Worm (Caenorhabditis elegans) whole organism, early embryonic: ENCODE results near the gene apt-9.

Experiments
- B0310.2 ChIP-seq: sonication (generic microtip); optimal IDR thresholded peaks from 2 replicates; lab custom pipeline; 2016; ENCODE audit warnings: mild to moderate bottlenecking, missing genetic modification characterization, missing compliant biosample characterization
- F13C5.2 ChIP-seq: sonication (generic microtip); optimal IDR thresholded peaks from 2 replicates; lab custom pipeline; 2017; ENCODE audit warnings: mild to moderate bottlenecking, missing genetic modification characterization, inconsistent platforms, missing compliant biosample characterization
- aly-1 ChIP-seq: sonication (generic microtip); optimal IDR thresholded peaks from 2 replicates; lab custom pipeline; 2016; ENCODE audit warnings: missing genetic modification characterization, missing compliant biosample characterization
- ama-1 ChIP-seq: fragments of 150-350 bp; optimal IDR thresholded peaks from 2 replicates; lab custom pipeline; 2014
- ceh-13 ChIP-seq: fragments of 200-800 bp; sonication (Bioruptor generic); optimal IDR thresholded peaks from 2 replicates; lab custom pipeline; 2018; ENCODE audit warnings: mild to moderate bottlenecking, missing genetic modification characterization, missing compliant biosample characterization
- ceh-36 ChIP-seq: sonication (generic microtip); optimal IDR thresholded peaks from 2 replicates; lab custom pipeline; 2016; ENCODE audit warnings: missing genetic modification characterization, inconsistent platforms, missing compliant biosample characterization
- ets-7 ChIP-seq: sonication (generic microtip); optimal IDR thresholded peaks from 2 replicates; lab custom pipeline; 2016; ENCODE audit warnings: missing genotype, missing genetic modification characterization, missing compliant biosample characterization
- flt-1 ChIP-seq: fragments of 200-800 bp; sonication (Bioruptor generic); IDR thresholded peaks from 2 replicates; pipeline ENCODE4 v1.3.6; 2022; ENCODE audit warnings: missing genetic modification characterization, missing compliant biosample characterization
- hmbx-1 ChIP-seq: sonication (generic microtip); optimal IDR thresholded peaks from 2 replicates; lab custom pipeline; 2016; ENCODE audit warnings: mild to moderate bottlenecking, missing genetic modification characterization, missing compliant biosample characterization
- hmg-4 ChIP-seq: fragments of 200-800 bp; sonication (Bioruptor generic); optimal IDR thresholded peaks from 2 replicates; lab custom pipeline; 2018; ENCODE audit warnings: mild to moderate bottlenecking, missing genetic modification characterization, missing compliant biosample characterization
- hnd-1 ChIP-seq: sonication (generic microtip); optimal IDR thresholded peaks from 2 replicates; lab custom pipeline; 2016; ENCODE audit warnings: missing genetic modification characterization, missing compliant biosample characterization
- pes-1 ChIP-seq: fragments of 200-800 bp; sonication (Bioruptor generic); IDR thresholded peaks from 2 replicates; pipeline ENCODE4 v1.3.6; 2022; ENCODE audit warnings: missing genetic modification reagents, missing genetic modification characterization, missing compliant biosample characterization
- scrt-1 ChIP-seq: fragments of 200-800 bp; sonication (Bioruptor generic); IDR thresholded peaks from 2 replicates; pipeline ENCODE4 v1.3.6; 2022; ENCODE audit warnings: missing genetic modification characterization, missing compliant biosample characterization
- sea-1 ChIP-seq: fragments of 200-800 bp; sonication (Bioruptor generic); conservative IDR thresholded peaks from 2 replicates; pipeline ENCODE4 v1.3.6; 2022; ENCODE audit warnings: missing genetic modification characterization, missing compliant biosample characterization
- tbx-11 ChIP-seq: fragments of 200-800 bp; sonication (Bioruptor generic); IDR thresholded peaks from 2 replicates; pipeline ENCODE4 v1.3.6; 2022; ENCODE audit warnings: missing genetic modification characterization, missing compliant biosample characterization
- tbx-37 ChIP-seq: fragments of 200-800 bp; sonication (Bioruptor generic); conservative IDR thresholded peaks from 2 replicates; pipeline ENCODE4 v1.3.6; 2022; ENCODE audit warnings: missing genetic modification reagents, missing genetic modification characterization, missing compliant biosample characterization
- tra-4 ChIP-seq: sonication (generic microtip); optimal IDR thresholded peaks from 2 replicates; lab custom pipeline; 2017; ENCODE audit warnings: missing genetic modification characterization, missing compliant biosample characterization

Gene apt-9

ce11 chrX:11088952-11089351 is 20.6 kb downstream of the apt-9 start, which contains the start of gene W04G3.11:
W04G3.11 (plus strand) TSS chrX:11089195.
- no peak for TF ChIP-seq scrt-1 (GFP tag; lab: Robert Waterston, UW)
- TF ChIP-seq ets-7 (tag; lab: Kevin White, UChicago): no peak
- TF ChIP-seq sea-1 (GFP tag; lab: Robert Waterston, UW): no peak
- TF ChIP-seq tbx-11 (GFP tag; lab: Robert Waterston, UW): no peak
- no peak for TF ChIP-seq B0310.2 (tag; lab: Kevin White, UChicago)
- no peak for TF ChIP-seq tbx-37 (GFP tag; lab: Robert Waterston, UW)
- no peak for TF ChIP-seq ceh-36 (tag; lab: Kevin White, UChicago)
- TF ChIP-seq ceh-13: no peak
- no peak for TF ChIP-seq aly-1 (tag; lab: Kevin White, UChicago)
- no peak for TF ChIP-seq hmbx-1 (tag; lab: Kevin White, UChicago)
- TF ChIP-seq tra-4 (tag; lab: Kevin White, UChicago): no peak
- no peak for TF ChIP-seq ama-1 (lab: Kevin White, UChicago)
- no peak for TF ChIP-seq hmg-4

- TF ChIP-seq F13C5.2 (tag; lab: Kevin White, UChicago) (peak; percentile 98), hmg-4 (peak; percentile 95), tbx-11 (GFP tag; lab: Robert Waterston, UW) (peak; percentile 70), ets-7 (tag; lab: Kevin White, UChicago) (no peak), tbx-37 (GFP tag; lab: Robert Waterston, UW) (peak; percentile 67), ceh-13 (peak; percentile 26), aly-1 (tag; lab: Kevin White, UChicago) (no peak), hnd-1 (tag; lab: Kevin White, UChicago) (no peak), tra-4 (tag; lab: Kevin White, UChicago) (peak; percentile 5), hmbx-1 (tag; lab: Kevin White, UChicago) (no peak), B0310.2 (tag; lab: Kevin White, UChicago) (no peak), scrt-1 (GFP tag; lab: Robert Waterston, UW) (peak; percentile 71), flt-1 (GFP tag; lab: Robert Waterston, UW) (peak; percentile 74), ama-1 (lab: Kevin White, UChicago) (no peak), pes-1 (GFP tag; lab: Robert Waterston, UW) (no peak; the same call in none of the 2 replicates), sea-1 (GFP tag; lab: Robert Waterston, UW) (peak; percentile 49; the same call in 1 of the 2 replicates), ceh-36 (tag; lab: Kevin White, UChicago) (no peak)
Observed at ce11 chrX:11093985-11094593, 25.8 kb downstream of the apt-9 start.

- no peak for TF ChIP-seq ama-1 (lab: Kevin White, UChicago)
- no peak for TF ChIP-seq hmg-4
- TF ChIP-seq ets-7 (tag; lab: Kevin White, UChicago): peak; percentile 59
- peak; percentile 85 for TF ChIP-seq tbx-11 (GFP tag; lab: Robert Waterston, UW)
- no peak; the same call in 1 of the 2 replicates for TF ChIP-seq sea-1 (GFP tag; lab: Robert Waterston, UW)
- TF ChIP-seq aly-1 (tag; lab: Kevin White, UChicago): peak; percentile 93
- TF ChIP-seq tra-4 (tag; lab: Kevin White, UChicago): peak; percentile 54
- TF ChIP-seq ceh-36 (tag; lab: Kevin White, UChicago): peak; percentile 77
- peak; percentile 51 for TF ChIP-seq hmbx-1 (tag; lab: Kevin White, UChicago)
- peak; percentile 87 for TF ChIP-seq tbx-37 (GFP tag; lab: Robert Waterston, UW)
- peak; percentile 74 for TF ChIP-seq ceh-13
- peak; percentile 67 for TF ChIP-seq hnd-1 (tag; lab: Kevin White, UChicago)
- TF ChIP-seq flt-1 (GFP tag; lab: Robert Waterston, UW): peak; percentile 88
- TF ChIP-seq B0310.2 (tag; lab: Kevin White, UChicago): peak; percentile 65
- peak; percentile 89 for TF ChIP-seq F13C5.2 (tag; lab: Kevin White, UChicago)
- peak; percentile 92 for TF ChIP-seq pes-1 (GFP tag; lab: Robert Waterston, UW)
- TF ChIP-seq scrt-1 (GFP tag; lab: Robert Waterston, UW): no peak; the same call in 1 of the 2 replicates
Observed at ce11 chrX:11095480-11095879, 27.2 kb downstream of the apt-9 start.

- no peak for TF ChIP-seq tra-4 (tag; lab: Kevin White, UChicago)
- no peak for TF ChIP-seq ets-7 (tag; lab: Kevin White, UChicago)
- no peak for TF ChIP-seq pes-1 (GFP tag; lab: Robert Waterston, UW)
- no peak for TF ChIP-seq tbx-37 (GFP tag; lab: Robert Waterston, UW)
- TF ChIP-seq ama-1 (lab: Kevin White, UChicago): no peak
- TF ChIP-seq hmg-4: no peak
- TF ChIP-seq flt-1 (GFP tag; lab: Robert Waterston, UW): no peak
Observed at ce11 chrX:11097343-11097742, 29.0 kb downstream of the apt-9 start.

ce11 chrX:11098086-11098485 is 29.8 kb downstream of the apt-9 start, which contains the start of gene W02H3.3:
W02H3.3 (minus strand) TSS chrX:11098186.
- TF ChIP-seq hnd-1 (tag; lab: Kevin White, UChicago) (no peak), ama-1 (lab: Kevin White, UChicago) (no peak), hmg-4 (no peak), tbx-11 (GFP tag; lab: Robert Waterston, UW) (no peak), pes-1 (GFP tag; lab: Robert Waterston, UW) (no peak), F13C5.2 (tag; lab: Kevin White, UChicago) (no peak)

- TF ChIP-seq tra-4 (tag; lab: Kevin White, UChicago) (no peak), sea-1 (GFP tag; lab: Robert Waterston, UW) (no peak), ceh-36 (tag; lab: Kevin White, UChicago) (no peak), ama-1 (lab: Kevin White, UChicago) (no peak), pes-1 (GFP tag; lab: Robert Waterston, UW) (no peak), tbx-37 (GFP tag; lab: Robert Waterston, UW) (no peak), hmg-4 (no peak), hnd-1 (tag; lab: Kevin White, UChicago) (no peak), aly-1 (tag; lab: Kevin White, UChicago) (no peak), F13C5.2 (tag; lab: Kevin White, UChicago) (no peak)
Observed at ce11 chrX:11103173-11103572, 34.8 kb downstream of the apt-9 start.
